Worm (Caenorhabditis elegans) whole organism, L4 larva: Measurements from ENCODE around the gene F14H3.12.

Experiments
- F49E8.2 ChIP-seq: sonication (generic microtip); optimal IDR thresholded peaks from 2 replicates; lab custom pipeline; 2016; ENCODE audit warnings: missing compliant biosample characterization, mild to moderate bottlenecking, missing genetic modification characterization, borderline replicate concordance
- ZK546.5 ChIP-seq, 2 experiments: sonication (generic microtip); optimal IDR thresholded peaks; 2 replicates each; lab custom pipeline; 2017; ENCODE audit warnings: missing biosample characterization in 2 of 2, missing genetic modification characterization in 2 of 2
- aha-1 ChIP-seq: fragments of 150-350 bp; peaks from one replicate; lab custom pipeline; 2014; ENCODE audit warnings: missing biosample characterization, missing genetic modification characterization
- egl-27 ChIP-seq: sonication (generic microtip); optimal IDR thresholded peaks from 3 replicates; lab custom pipeline; 2017; ENCODE audit warnings: missing biosample characterization, missing genetic modification reagents, missing genetic modification characterization
- mep-1 ChIP-seq: fragments of 150-350 bp; sonication (generic microtip); optimal IDR thresholded peaks from 3 replicates; lab custom pipeline; 2014; ENCODE audit warnings: missing biosample characterization, missing genetic modification characterization
- nhr-41 ChIP-seq: fragments of 200-800 bp; sonication (Bioruptor generic); IDR thresholded peaks from 2 replicates; pipeline ENCODE4 v1.3.6; 2022; ENCODE audit warnings: missing genetic modification reagents, missing genetic modification characterization, missing compliant biosample characterization
- sdz-12 ChIP-seq: fragments of 200-800 bp; sonication (Bioruptor generic); optimal IDR thresholded peaks from 2 replicates; lab custom pipeline; 2018; ENCODE audit warnings: mild to moderate bottlenecking, missing genetic modification characterization, missing compliant biosample characterization
- spr-3 ChIP-seq: fragments of 200-800 bp; sonication (Bioruptor generic); optimal IDR thresholded peaks from 2 replicates; lab custom pipeline; 2018; ENCODE audit warnings: mild to moderate bottlenecking, missing genetic modification characterization, missing compliant biosample characterization
- ztf-11 ChIP-seq: fragments of 150-350 bp; optimal IDR thresholded peaks from 2 replicates; lab custom pipeline; 2014; ENCODE audit warnings: missing biosample characterization, missing genetic modification characterization

ce11 chrV:16120499-16120898 is 45.4 kb upstream of the F14H3.12 start:
- TF ChIP-seq sdz-12 (GFP tag; lab: Kevin White, UChicago) (no peak), egl-27 (tag; lab: Kevin White, UChicago) (no peak), ZK546.5 (tag; optimal IDR thresholded peaks at IDR 0.05; lab: Kevin White, UChicago) (no peak), nhr-41 (GFP tag; lab: Robert Waterston, UW) (no peak), aha-1 (peak; percentile 78), F49E8.2 (tag; lab: Kevin White, UChicago) (no peak), mep-1 (no peak), ztf-11 (tag; lab: Kevin White, UChicago) (no peak), spr-3 (GFP tag; lab: Kevin White, UChicago) (no peak)
